Fruit fly (Drosophila melanogaster): ENCODE results near the gene pad.

pad gene

DNA sequence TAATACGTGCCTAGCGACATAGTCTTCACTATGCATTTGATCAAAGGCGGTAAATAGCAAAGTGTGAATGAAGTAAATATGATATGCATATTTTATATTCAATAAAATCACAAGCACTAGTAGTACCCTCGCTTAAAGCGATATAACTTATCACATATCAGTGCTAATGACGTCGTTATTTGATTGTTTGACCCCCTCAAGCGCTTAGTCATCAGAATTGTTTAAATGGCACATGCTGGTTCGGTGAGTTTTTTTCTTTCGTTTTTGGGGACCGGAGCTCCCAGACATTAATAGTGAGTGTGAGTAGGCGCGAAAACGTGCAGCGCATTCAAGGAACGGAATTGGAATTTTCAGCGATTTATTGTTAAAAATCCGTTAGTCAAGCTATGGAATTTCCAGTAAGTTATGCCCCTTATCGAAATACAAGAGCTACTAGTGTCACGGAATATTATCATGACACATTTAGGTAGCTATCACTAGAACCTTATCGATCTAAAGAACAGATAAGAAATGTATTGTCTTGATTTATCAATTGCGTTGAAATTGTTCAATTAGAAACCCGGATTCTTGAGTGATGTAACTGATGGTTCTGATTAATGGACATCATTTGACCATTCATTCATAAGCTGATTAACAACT lies 5.6 kb downstream of the pad start:
- TF ChIP-seq Nf-YB (GFP tag; optimal IDR thresholded peaks at IDR 0.05) = no peak
- peak; percentile 85 for TF ChIP-seq sug (tag; optimal IDR thresholded peaks at IDR 0.05)
- peak; percentile 91 for TF ChIP-seq sd (tag; optimal IDR thresholded peaks at IDR 0.05)
- TF ChIP-seq ci (GFP tag; IDR thresholded peaks at IDR 0.05) = 0 out of 3 replicates have a peak, but pooled peaks have one; percentile 29
- no peak for TF ChIP-seq jumu (GFP tag; optimal IDR thresholded peaks at IDR 0.05)
- peak; percentile 93 for TF ChIP-seq grn (GFP tag; optimal IDR thresholded peaks at IDR 0.05)
- no peak for TF ChIP-seq sens (GFP tag)
- no peak for TF ChIP-seq CG4854 (GFP tag; optimal IDR thresholded peaks at IDR 0.05)
- no peak for TF ChIP-seq Oaz (GFP tag; IDR thresholded peaks at IDR 0.05)
- TF ChIP-seq mirr (GFP tag; optimal IDR thresholded peaks at IDR 0.05) = peak; percentile 66
- no peak for TF ChIP-seq Xrp1 (GFP tag; IDR thresholded peaks at IDR 0.05)
- TF ChIP-seq Hr78 (GFP tag; optimal IDR thresholded peaks at IDR 0.05) = peak in 1 of 2 experiments; percentile 77
- peak; percentile 86 for TF ChIP-seq sqz (GFP tag; optimal IDR thresholded peaks at IDR 0.05)
- TF ChIP-seq ewg (GFP tag; optimal IDR thresholded peaks at IDR 0.05) = no peak
- peak; percentile 65 for TF ChIP-seq CG34376 (GFP tag; optimal IDR thresholded peaks at IDR 0.05)
- no peak for TF ChIP-seq pzg (GFP tag; optimal IDR thresholded peaks at IDR 0.05)
- no peak for TF ChIP-seq rib (GFP tag; IDR thresholded peaks at IDR 0.05)
- peak; percentile 73 for TF ChIP-seq cwo (GFP tag; optimal IDR thresholded peaks at IDR 0.05)
- TF ChIP-seq odd (GFP tag; optimal IDR thresholded peaks at IDR 0.05) = no peak
- peak; percentile 10 for TF ChIP-seq BtbVII (GFP tag; optimal IDR thresholded peaks at IDR 0.05)
- TF ChIP-seq danr (GFP tag; IDR thresholded peaks at IDR 0.05) = no peak
- TF ChIP-seq lab (GFP tag; optimal IDR thresholded peaks at IDR 0.05) = peak; percentile 3
- no peak for TF ChIP-seq hkb (optimal IDR thresholded peaks at IDR 0.05)
- no peak for TF ChIP-seq hkb (GFP tag; IDR thresholded peaks at IDR 0.05)
- TF ChIP-seq CG4282 (GFP tag; optimal IDR thresholded peaks at IDR 0.05) = no peak
- no peak for TF ChIP-seq CG15479 (GFP tag; optimal IDR thresholded peaks at IDR 0.05)
- no peak for TF ChIP-seq fd64A (GFP tag; optimal IDR thresholded peaks at IDR 0.05)
- no peak for TF ChIP-seq al (GFP tag; IDR thresholded peaks at IDR 0.05)
- no peak for TF ChIP-seq Hmx (GFP tag; optimal IDR thresholded peaks at IDR 0.05)
- TF ChIP-seq exex (tag; optimal IDR thresholded peaks at IDR 0.05) = peak; percentile 90
- TF ChIP-seq HmgZ (tag; optimal IDR thresholded peaks at IDR 0.05) = no peak
- no peak for TF ChIP-seq CG7271 (tag; optimal IDR thresholded peaks at IDR 0.05)
- no peak for TF ChIP-seq hb (GFP tag; IDR thresholded peaks at IDR 0.05; ENCODE audit: partially characterized antibody)
- no peak for TF ChIP-seq bigmax (GFP tag; optimal IDR thresholded peaks at IDR 0.05)
- no peak for TF ChIP-seq bbx (GFP tag; IDR thresholded peaks at IDR 0.05; ENCODE audit: partially characterized antibody)
- TF ChIP-seq phol (tag; optimal IDR thresholded peaks at IDR 0.05) = no peak
- TF ChIP-seq Xbp1 (GFP tag; optimal IDR thresholded peaks at IDR 0.05) = no peak
- no peak for TF ChIP-seq ab (GFP tag; optimal IDR thresholded peaks at IDR 0.05)
- peak; percentile 18 for TF ChIP-seq CG3281 (GFP tag; optimal IDR thresholded peaks at IDR 0.05)
- no peak for TF ChIP-seq CG6791 (GFP tag; IDR thresholded peaks at IDR 0.05; ENCODE audit: partially characterized antibody)
- TF ChIP-seq CG8359 (GFP tag; optimal IDR thresholded peaks at IDR 0.05; ENCODE audit: borderline replicate concordance) = no peak
